Worm (Caenorhabditis elegans) whole organism, L1 larva: ENCODE data around the gene F07H5.13.
A peak's percentile ranks its signal among the peaks of the same experiment; 100 is the strongest.

Source experiments
- C16A3.4 ChIP-seq: fragments of 150-350 bp; optimal IDR thresholded peaks from 2 replicates; lab custom pipeline; 2014; ENCODE audit warnings: missing biosample characterization, missing genetic modification characterization
- F16B12.6 ChIP-seq: fragments of 150-350 bp; optimal IDR thresholded peaks from 2 replicates; lab custom pipeline; 2014; ENCODE audit warnings: missing biosample characterization, missing genetic modification characterization
- Y116A8C.19 ChIP-seq: sonication (generic microtip); optimal IDR thresholded peaks from 2 replicates; lab custom pipeline; 2016; ENCODE audit warnings: missing compliant biosample characterization, missing genetic modification characterization, borderline replicate concordance
- alr-1 ChIP-seq: fragments of 200-800 bp; sonication (Bioruptor generic); optimal IDR thresholded peaks from 2 replicates; lab custom pipeline; 2018; ENCODE audit warnings: borderline replicate concordance, mild to moderate bottlenecking, missing genetic modification characterization, missing compliant biosample characterization
- aly-2 ChIP-seq: fragments of 150-350 bp; optimal IDR thresholded peaks from 2 replicates; lab custom pipeline; 2014; ENCODE audit warnings: missing biosample characterization, missing genetic modification characterization
- ama-1 ChIP-seq: fragments of 150-350 bp; optimal IDR thresholded peaks from 2 replicates; lab custom pipeline; 2014
- ceh-8 ChIP-seq: fragments of 200-800 bp; sonication (Bioruptor generic); optimal IDR thresholded peaks from 2 replicates; lab custom pipeline; 2018; ENCODE audit warnings: mild to moderate bottlenecking, missing genetic modification characterization, moderate library complexity, missing compliant biosample characterization
- ceh-82 ChIP-seq, 3 experiments: fragments of 150-350 bp in 1 of 3; sonication (generic microtip) in 2 of 3; optimal IDR thresholded peaks; 2 replicates each; lab custom pipeline; 2014 to 2017; ENCODE audit warnings: missing biosample characterization in 3 of 3, missing genetic modification characterization in 3 of 3
- dpl-1 ChIP-seq, 3 experiments: fragments of 150-350 bp in 2 of 3; sonication (generic microtip) in 1 of 3; optimal IDR thresholded peaks; 2 replicates each; lab custom pipeline; 2014 to 2017; ENCODE audit warnings: missing biosample characterization in 3 of 3, missing genetic modification characterization in 3 of 3, missing genetic modification reagents in 3 of 3
- dsc-1 ChIP-seq: sonication (generic microtip); optimal IDR thresholded peaks from 2 replicates; lab custom pipeline; 2016; ENCODE audit warnings: mild to moderate bottlenecking, missing genetic modification characterization, missing compliant biosample characterization
- elt-2 ChIP-seq: sonication (generic microtip); optimal IDR thresholded peaks from 2 replicates; lab custom pipeline; 2016; ENCODE audit warnings: missing genetic modification characterization, mild to moderate bottlenecking, inconsistent platforms, missing compliant biosample characterization, missing genetic modification reagents
- fkh-4 ChIP-seq: sonication (generic microtip); optimal IDR thresholded peaks from 2 replicates; lab custom pipeline; 2016; ENCODE audit warnings: missing compliant biosample characterization, missing genetic modification characterization, borderline replicate concordance
- fkh-8 ChIP-seq: sonication (generic microtip); optimal IDR thresholded peaks from 2 replicates; lab custom pipeline; 2016; ENCODE audit warnings: mild to moderate bottlenecking, missing genetic modification characterization, missing compliant biosample characterization
- fos-1 ChIP-seq: fragments of 150-350 bp; optimal IDR thresholded peaks from 2 replicates; lab custom pipeline; 2014; ENCODE audit warnings: missing biosample characterization, missing genetic modification characterization
- hlh-4 ChIP-seq: sonication (generic microtip); optimal IDR thresholded peaks from 2 replicates; lab custom pipeline; 2016; ENCODE audit warnings: mild to moderate bottlenecking, missing genetic modification characterization, missing compliant biosample characterization
- irx-1 ChIP-seq: sonication (generic microtip); optimal IDR thresholded peaks from 2 replicates; lab custom pipeline; 2016; ENCODE audit warnings: missing genetic modification characterization, missing compliant biosample characterization
- isw-1 ChIP-seq: fragments of 200-800 bp; sonication (Bioruptor generic); IDR thresholded peaks from 2 replicates; pipeline ENCODE4 v1.3.6; 2022; ENCODE audit warnings: missing genetic modification characterization, missing compliant biosample characterization
- jun-1 ChIP-seq: fragments of 150-350 bp; optimal IDR thresholded peaks from 2 replicates; lab custom pipeline; 2014; ENCODE audit warnings: missing biosample characterization, missing genetic modification reagents, missing genetic modification characterization
- lin-13 ChIP-seq: fragments of 150-350 bp; optimal IDR thresholded peaks from 2 replicates; lab custom pipeline; 2014; ENCODE audit warnings: missing biosample characterization, missing genetic modification reagents, missing genetic modification characterization
- lin-14 ChIP-seq: fragments of 200-800 bp; sonication (Bioruptor generic); optimal IDR thresholded peaks from 2 replicates; lab custom pipeline; 2018; ENCODE audit warnings: mild to moderate bottlenecking, missing genetic modification characterization, moderate library complexity, missing compliant biosample characterization
- lin-35 ChIP-seq, 2 experiments: fragments of 150-350 bp; optimal IDR thresholded peaks; 2 replicates each; lab custom pipeline; 2014; ENCODE audit warnings: missing biosample characterization in 2 of 2, missing genetic modification characterization in 2 of 2, missing genetic modification reagents in 2 of 2
- lin-39 ChIP-seq: fragments of 150-350 bp; optimal IDR thresholded peaks from 2 replicates; lab custom pipeline; 2014; ENCODE audit warnings: missing biosample characterization, missing genetic modification reagents, missing genetic modification characterization
- lir-3 ChIP-seq: sonication (generic microtip); optimal IDR thresholded peaks from 2 replicates; lab custom pipeline; 2016; ENCODE audit warnings: mild to moderate bottlenecking, missing genetic modification characterization, moderate library complexity, missing compliant biosample characterization; ENCODE audit not compliant: poor library complexity
- lsy-2 ChIP-seq, 2 experiments: fragments of 150-350 bp; optimal IDR thresholded peaks; 2 replicates each; lab custom pipeline; 2014; ENCODE audit warnings: missing biosample characterization in 2 of 2, missing genetic modification characterization in 2 of 2
- mdl-1 ChIP-seq, 2 experiments: fragments of 150-350 bp; optimal IDR thresholded peaks; 2 replicates each; lab custom pipeline; 2014 to 2017; ENCODE audit warnings: missing biosample characterization in 2 of 2, missing genetic modification characterization in 2 of 2, inconsistent platforms in 1 of 2
- mef-2 ChIP-seq: fragments of 150-350 bp; optimal IDR thresholded peaks from 2 replicates; lab custom pipeline; 2014; ENCODE audit warnings: missing biosample characterization, missing genetic modification characterization
- nhr-20 ChIP-seq: sonication (generic microtip); optimal IDR thresholded peaks from 2 replicates; lab custom pipeline; 2016; ENCODE audit warnings: mild to moderate bottlenecking, missing genetic modification characterization, missing compliant biosample characterization
- nhr-237 ChIP-seq: fragments of 150-350 bp; optimal IDR thresholded peaks from 2 replicates; lab custom pipeline; 2014; ENCODE audit warnings: missing biosample characterization, missing genetic modification characterization
- nhr-28 ChIP-seq: fragments of 150-350 bp; optimal IDR thresholded peaks from 2 replicates; lab custom pipeline; 2014; ENCODE audit warnings: missing biosample characterization, missing genetic modification characterization
- nhr-47 ChIP-seq: sonication (generic microtip); optimal IDR thresholded peaks from 2 replicates; lab custom pipeline; 2016; ENCODE audit warnings: mild to moderate bottlenecking, missing genetic modification characterization, moderate library complexity, missing compliant biosample characterization
- nhr-71 ChIP-seq: sonication (generic microtip); optimal IDR thresholded peaks from 2 replicates; lab custom pipeline; 2016; ENCODE audit warnings: mild to moderate bottlenecking, missing genetic modification characterization, moderate library complexity, missing compliant biosample characterization
- nhr-76 ChIP-seq: sonication (generic microtip); optimal IDR thresholded peaks from 2 replicates; lab custom pipeline; 2017; ENCODE audit warnings: missing biosample characterization, missing genetic modification characterization
- pag-3 ChIP-seq: sonication (generic microtip); optimal IDR thresholded peaks from 2 replicates; lab custom pipeline; 2017; ENCODE audit warnings: missing genetic modification characterization, mild to moderate bottlenecking, missing compliant biosample characterization, antibody characterized with exemption, borderline replicate concordance; ENCODE audit not compliant: insufficient read depth
- pax-3 ChIP-seq: fragments of 200-800 bp; sonication (Bioruptor generic); optimal IDR thresholded peaks from 2 replicates; lab custom pipeline; 2018; ENCODE audit warnings: mild to moderate bottlenecking, missing genetic modification characterization, moderate library complexity, missing compliant biosample characterization
- rnt-1 ChIP-seq: sonication (generic microtip); optimal IDR thresholded peaks from 2 replicates; lab custom pipeline; 2016; ENCODE audit warnings: mild to moderate bottlenecking, missing genetic modification characterization, moderate library complexity, missing compliant biosample characterization
- skn-1 ChIP-seq: fragments of 150-350 bp; optimal IDR thresholded peaks from 2 replicates; lab custom pipeline; 2014; ENCODE audit warnings: missing biosample characterization, missing genetic modification characterization
- snpc-4 ChIP-seq: fragments of 150-350 bp; optimal IDR thresholded peaks from 2 replicates; lab custom pipeline; 2014; ENCODE audit warnings: missing biosample characterization, missing genetic modification characterization
- snu-23 ChIP-seq: sonication (generic microtip); optimal IDR thresholded peaks from 2 replicates; lab custom pipeline; 2016; ENCODE audit warnings: missing genetic modification characterization, missing compliant biosample characterization
- sptf-1 ChIP-seq: fragments of 150-350 bp; optimal IDR thresholded peaks from 2 replicates; lab custom pipeline; 2014; ENCODE audit warnings: missing biosample characterization, missing genetic modification characterization
- sup-37 ChIP-seq: fragments of 200-800 bp; sonication (Bioruptor generic); optimal IDR thresholded peaks from 2 replicates; lab custom pipeline; 2018; ENCODE audit warnings: mild to moderate bottlenecking, missing genetic modification characterization, missing compliant biosample characterization
- swsn-7 ChIP-seq: sonication (generic microtip); optimal IDR thresholded peaks from 2 replicates; lab custom pipeline; 2016; ENCODE audit warnings: missing genetic modification characterization, missing compliant biosample characterization
- tbx-2 ChIP-seq: sonication (generic microtip); optimal IDR thresholded peaks from 2 replicates; lab custom pipeline; 2016; ENCODE audit warnings: missing genetic modification characterization, missing compliant biosample characterization
- unc-62 ChIP-seq: fragments of 150-350 bp; optimal IDR thresholded peaks from 2 replicates; lab custom pipeline; 2014; ENCODE audit warnings: missing biosample characterization, missing genetic modification reagents, missing genetic modification characterization
- unc-86 ChIP-seq: sonication (generic microtip); optimal IDR thresholded peaks from 2 replicates; lab custom pipeline; 2016; ENCODE audit warnings: missing genetic modification characterization, missing compliant biosample characterization
- vab-15 ChIP-seq: sonication (generic microtip); optimal IDR thresholded peaks from 2 replicates; lab custom pipeline; 2017; ENCODE audit warnings: missing genotype, mild to moderate bottlenecking, missing genetic modification characterization, missing compliant biosample characterization
- xbp-1 ChIP-seq: sonication (generic microtip); optimal IDR thresholded peaks from 2 replicates; lab custom pipeline; 2016; ENCODE audit warnings: missing genetic modification characterization, missing compliant biosample characterization
- zag-1 ChIP-seq: fragments of 150-350 bp; optimal IDR thresholded peaks from 2 replicates; lab custom pipeline; 2014; ENCODE audit warnings: missing biosample characterization, missing genetic modification characterization
- zip-4 ChIP-seq: fragments of 200-800 bp; sonication (Bioruptor generic); optimal IDR thresholded peaks from 2 replicates; lab custom pipeline; 2018; ENCODE audit warnings: mild to moderate bottlenecking, missing genetic modification characterization, moderate library complexity, missing compliant biosample characterization

Gene F07H5.13

DNA sequence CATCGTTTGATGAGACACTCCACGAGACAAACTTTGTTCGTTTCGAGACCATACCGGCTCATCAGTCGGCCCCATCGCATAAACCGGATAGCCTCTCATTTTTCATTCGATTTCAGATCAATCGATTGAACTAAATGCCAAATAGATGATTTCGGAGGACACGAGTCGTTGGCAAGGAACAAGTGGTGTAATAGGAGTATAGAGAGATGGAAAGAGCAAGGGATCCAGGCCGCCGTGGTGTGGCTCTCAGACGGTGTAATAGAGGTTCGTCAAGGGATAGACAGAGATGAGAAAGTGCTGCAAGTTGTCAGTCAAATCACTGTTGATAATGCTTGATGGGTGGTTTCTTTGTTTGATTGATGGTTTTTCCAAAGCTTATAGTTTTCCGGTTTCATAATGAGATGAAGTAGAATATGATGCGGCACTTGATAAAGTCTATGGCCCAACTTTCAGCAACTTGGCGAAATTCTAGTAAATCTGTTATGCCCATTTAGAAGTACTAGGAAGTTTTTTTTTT lies 6.8 kb upstream of the F07H5.13 start, which contains the start of gene sgn-1:
TSS of gene sgn-1 (minus strand) at position 220 of the 517 bp plus-strand sequence.
- TF ChIP-seq nhr-28 (tag; lab: Kevin White, UChicago) (no peak), C16A3.4 (no peak), aly-2 (tag; lab: Kevin White, UChicago) (no peak), elt-2 (tag; lab: Kevin White, UChicago) (no peak), fos-1 (no peak), ceh-82 (tag; optimal IDR thresholded peaks at IDR 0.05; lab: Kevin White, UChicago) (no peak), fkh-8 (tag; lab: Kevin White, UChicago) (no peak), nhr-20 (tag; lab: Kevin White, UChicago) (no peak), sptf-1 (tag; lab: Kevin White, UChicago) (no peak), irx-1 (tag; lab: Kevin White, UChicago) (no peak), tbx-2 (no peak), jun-1 (tag; lab: Kevin White, UChicago) (no peak), lin-14 (GFP tag; lab: Kevin White, UChicago) (peak; percentile 39), nhr-76 (tag; lab: Kevin White, UChicago) (no peak), mef-2 (no peak), lin-39 (tag; lab: Kevin White, UChicago) (no peak), nhr-71 (peak; percentile 14), vab-15 (tag; lab: Kevin White, UChicago) (no peak), ama-1 (lab: Kevin White, UChicago) (no peak), snpc-4 (tag; lab: Kevin White, UChicago) (no peak), isw-1 (no peak), fkh-4 (tag; lab: Kevin White, UChicago) (no peak), zip-4 (GFP tag; lab: Kevin White, UChicago) (no peak), Y116A8C.19 (tag; lab: Kevin White, UChicago) (no peak), dpl-1 (GFP tag; optimal IDR thresholded peaks at IDR 0.05; lab: Kevin White, UChicago) (no peak), dsc-1 (peak; percentile 24), unc-62 (no peak), skn-1 (no peak), rnt-1 (tag; lab: Kevin White, UChicago) (peak; percentile 58), sup-37 (GFP tag; lab: Kevin White, UChicago) (no peak), lir-3 (no peak), nhr-237 (tag; lab: Kevin White, UChicago) (no peak), swsn-7 (no peak), pag-3 (tag; lab: Kevin White, UChicago) (peak; percentile 17)
- TF ChIP-seq, all 84 proteins: peak for 5

- peak; percentile 79 for TF ChIP-seq ama-1 (lab: Kevin White, UChicago)
- peak; percentile 62 for TF ChIP-seq lin-14 (GFP tag; lab: Kevin White, UChicago)
- TF ChIP-seq lin-35 (GFP tag; optimal IDR thresholded peaks at IDR 0.05; lab: Kevin White, UChicago): peak in 1 of 2 experiments; percentile 26
- TF ChIP-seq snu-23 (GFP tag; lab: Kevin White, UChicago): peak; percentile 52
- peak; percentile 3 for TF ChIP-seq xbp-1
- TF ChIP-seq nhr-76 (tag; lab: Kevin White, UChicago): no peak
- TF ChIP-seq hlh-4 (tag; lab: Kevin White, UChicago): no peak
- TF ChIP-seq tbx-2: no peak
- TF ChIP-seq zag-1: peak; percentile 37
- peak in 1 of 3 experiments; percentile 26 for TF ChIP-seq dpl-1 (GFP tag; optimal IDR thresholded peaks at IDR 0.05; lab: Kevin White, UChicago)
- TF ChIP-seq mdl-1 (tag; optimal IDR thresholded peaks at IDR 0.05; lab: Kevin White, UChicago): no peak
- TF ChIP-seq vab-15 (tag; lab: Kevin White, UChicago): no peak
- TF ChIP-seq ceh-82 (tag; optimal IDR thresholded peaks at IDR 0.05; lab: Kevin White, UChicago): peak in 1 of 3 experiments; percentile 41
- TF ChIP-seq jun-1 (tag; lab: Kevin White, UChicago): peak; percentile 30
- TF ChIP-seq rnt-1 (tag; lab: Kevin White, UChicago): peak; percentile 12
- TF ChIP-seq unc-86 (tag; lab: Kevin White, UChicago): peak; percentile 30
- TF ChIP-seq fkh-4 (tag; lab: Kevin White, UChicago): peak; percentile 78
- peak; percentile 9 to 54 for TF ChIP-seq lsy-2 (tag; optimal IDR thresholded peaks at IDR 0.05; lab: Kevin White, UChicago)
- no peak for TF ChIP-seq lin-13 (GFP tag; lab: Kevin White, UChicago)
- peak; percentile 27 for TF ChIP-seq nhr-47 (tag; lab: Kevin White, UChicago)
- peak; percentile 24 for TF ChIP-seq fos-1
- TF ChIP-seq F16B12.6: peak; percentile 5
- no peak for TF ChIP-seq pax-3 (tag; lab: Kevin White, UChicago)
- no peak for TF ChIP-seq alr-1 (tag; lab: Kevin White, UChicago)
- peak; percentile 10 for TF ChIP-seq ceh-8
- TF ChIP-seq swsn-7: peak; percentile 7
Observed at ce11 chrII:8784235-8784928, 6.0 kb upstream of the F07H5.13 start.
